Fruit fly (Drosophila melanogaster) whole organism, embryonic: Measurements from ENCODE around the gene CG10984.
A peak's percentile ranks its signal among the peaks of the same experiment; 100 is the strongest.

ENCODE experiments used
- Adf1 ChIP-seq: fragments of 200-800 bp; sonication (Bioruptor generic); IDR thresholded peaks from 2 replicates; pipeline ENCODE4 v1.3.6; 2022; ENCODE audit warnings: missing biosample characterization, missing genetic modification characterization
- Atf6 ChIP-seq: fragments of 200-800 bp; sonication (Bioruptor generic); IDR thresholded peaks from 2 replicates; pipeline ENCODE4 v1.3.6; 2022; ENCODE audit warnings: missing biosample characterization, missing genetic modification characterization
- BEAF-32 ChIP-seq: fragments of 200-800 bp; sonication (Bioruptor generic); optimal IDR thresholded peaks from 3 replicates; lab custom pipeline; 2017; ENCODE audit warnings: missing biosample characterization, missing genetic modification characterization, mild to moderate bottlenecking, moderate library complexity, missing genetic modification reagents
- Bgb ChIP-seq: fragments of 200-800 bp; sonication (Bioruptor generic); IDR thresholded peaks from 2 replicates; pipeline ENCODE4 v1.3.6; 2022; ENCODE audit warnings: missing biosample characterization, missing genetic modification characterization; ENCODE audit not compliant: partially characterized antibody
- CG12391 ChIP-seq: fragments of 200-800 bp; sonication (Bioruptor generic); optimal IDR thresholded peaks from 3 replicates; lab custom pipeline; 2018; ENCODE audit warnings: missing biosample characterization, mild to moderate bottlenecking, missing genetic modification characterization, moderate library complexity
- CG13287 ChIP-seq: fragments of 200-800 bp; sonication (Bioruptor generic); IDR thresholded peaks from 2 replicates; pipeline ENCODE4 v1.3.6; 2022; ENCODE audit warnings: missing biosample characterization, missing genetic modification characterization; ENCODE audit not compliant: partially characterized antibody
- CG15601 ChIP-seq: fragments of 200-800 bp; sonication (Bioruptor generic); optimal IDR thresholded peaks from 3 replicates; lab custom pipeline; 2019; ENCODE audit warnings: missing biosample characterization, mild to moderate bottlenecking, missing genetic modification characterization, moderate library complexity
- CG15696 ChIP-seq: fragments of 200-800 bp; sonication (Bioruptor generic); optimal IDR thresholded peaks from 2 replicates; lab custom pipeline; 2019; ENCODE audit warnings: missing biosample characterization, mild to moderate bottlenecking, missing genetic modification characterization, moderate library complexity
- CG1602 ChIP-seq: fragments of 200-800 bp; sonication (Bioruptor generic); optimal IDR thresholded peaks from 3 replicates; lab custom pipeline; 2016; ENCODE audit warnings: missing biosample characterization, missing genetic modification characterization
- CG1603 ChIP-seq: fragments of 200-800 bp; sonication (Bioruptor generic); optimal IDR thresholded peaks from 2 replicates; lab custom pipeline; 2019; ENCODE audit warnings: missing biosample characterization, mild to moderate bottlenecking, missing genetic modification characterization, moderate library complexity
- CG17829 ChIP-seq: fragments of 200-800 bp; optimal IDR thresholded peaks from 2 replicates; lab custom pipeline; 2019; ENCODE audit warnings: missing biosample characterization, mild to moderate bottlenecking, missing genetic modification characterization, moderate library complexity
- CG18262 ChIP-seq: fragments of 200-800 bp; optimal IDR thresholded peaks from 3 replicates; lab custom pipeline; 2019; ENCODE audit warnings: missing biosample characterization, mild to moderate bottlenecking, missing genetic modification characterization, moderate library complexity
- CG2120 ChIP-seq: fragments of 200-800 bp; sonication (Bioruptor generic); optimal IDR thresholded peaks from 3 replicates; lab custom pipeline; 2016; ENCODE audit warnings: missing biosample characterization, missing genetic modification characterization
- CG2712 ChIP-seq: fragments of 200-800 bp; optimal IDR thresholded peaks from 3 replicates; lab custom pipeline; 2019; ENCODE audit warnings: missing biosample characterization, mild to moderate bottlenecking, missing genetic modification characterization, moderate library complexity
- CG33557 ChIP-seq: fragments of 200-800 bp; sonication (Bioruptor generic); optimal IDR thresholded peaks from 2 replicates; lab custom pipeline; 2019; ENCODE audit warnings: missing biosample characterization, mild to moderate bottlenecking, missing genetic modification characterization, moderate library complexity
- CG34224 ChIP-seq: fragments of 200-800 bp; sonication (Bioruptor generic); IDR thresholded peaks from 3 replicates; pipeline ENCODE4 v1.3.6; 2022; ENCODE audit warnings: missing biosample characterization, missing genetic modification characterization; ENCODE audit not compliant: partially characterized antibody
- CG3995 ChIP-seq: fragments of 200-800 bp; sonication (Bioruptor generic); optimal IDR thresholded peaks from 3 replicates; lab custom pipeline; 2016; ENCODE audit warnings: missing biosample characterization, missing genetic modification characterization
- CG4617 ChIP-seq: fragments of 200-800 bp; sonication (Bioruptor generic); optimal IDR thresholded peaks from 3 replicates; lab custom pipeline; 2016; ENCODE audit warnings: missing biosample characterization, missing genetic modification characterization, borderline replicate concordance
- CG6791 ChIP-seq: fragments of 200-800 bp; sonication (Bioruptor generic); IDR thresholded peaks from 3 replicates; pipeline ENCODE4 v1.3.6; 2022; ENCODE audit warnings: missing biosample characterization, missing genetic modification characterization; ENCODE audit not compliant: partially characterized antibody
- CG9797 ChIP-seq: fragments of 200-800 bp; sonication (Bioruptor generic); optimal IDR thresholded peaks from 3 replicates; lab custom pipeline; 2018; ENCODE audit warnings: missing biosample characterization, mild to moderate bottlenecking, missing genetic modification characterization
- CG9817 ChIP-seq: fragments of 200-800 bp; sonication (Bioruptor generic); optimal IDR thresholded peaks from 2 replicates; lab custom pipeline; 2018; ENCODE audit warnings: missing biosample characterization, mild to moderate bottlenecking, missing genetic modification characterization, moderate library complexity
- D19A ChIP-seq: fragments of 200-800 bp; optimal IDR thresholded peaks from 3 replicates; lab custom pipeline; 2019; ENCODE audit warnings: missing biosample characterization, mild to moderate bottlenecking, missing genetic modification characterization, moderate library complexity
- Dfd ChIP-seq, 2 experiments: fragments of >200 bp; optimal IDR thresholded peaks; 2 replicates each; lab custom pipeline; 2017; ENCODE audit warnings: missing biosample characterization in 2 of 2, missing genetic modification characterization in 2 of 2
- Dll ChIP-seq: fragments of 200-800 bp; sonication (Bioruptor generic); IDR thresholded peaks from 4 replicates; pipeline ENCODE4 v1.3.6; 2022; ENCODE audit warnings: missing biosample characterization, missing genetic modification characterization; ENCODE audit not compliant: partially characterized antibody
- Doc3 ChIP-seq: fragments of 200-800 bp; sonication (Bioruptor generic); IDR thresholded peaks from 3 replicates; pipeline ENCODE4 v1.3.6; 2022; ENCODE audit warnings: missing biosample characterization, missing genetic modification characterization; ENCODE audit not compliant: partially characterized antibody
- E2f2 ChIP-seq: fragments of 200-800 bp; sonication (Bioruptor generic); IDR thresholded peaks from 2 replicates; pipeline ENCODE4 v1.3.6; 2022; ENCODE audit warnings: missing biosample characterization, missing genetic modification characterization
- Ets65A ChIP-seq: fragments of 200-800 bp; sonication (Bioruptor generic); peaks from one replicate; lab custom pipeline; 2016; ENCODE audit warnings: missing biosample characterization, missing genetic modification characterization
- Ets97D ChIP-seq: fragments of 200-800 bp; sonication (Bioruptor generic); optimal IDR thresholded peaks from 3 replicates; lab custom pipeline; 2016; ENCODE audit warnings: missing biosample characterization, missing genetic modification characterization
- HLH4C ChIP-seq: fragments of 200-800 bp; sonication (Bioruptor generic); IDR thresholded peaks from 3 replicates; pipeline ENCODE4 v1.3.6; 2022; ENCODE audit warnings: missing biosample characterization, missing genetic modification characterization; ENCODE audit not compliant: partially characterized antibody
- HmgZ ChIP-seq: fragments of 200-800 bp; sonication (Bioruptor generic); optimal IDR thresholded peaks from 2 replicates; lab custom pipeline; 2018; ENCODE audit warnings: missing biosample characterization, mild to moderate bottlenecking, missing genetic modification characterization
- MTF-1 ChIP-seq: fragments of 200-800 bp; sonication (Bioruptor generic); optimal IDR thresholded peaks from 2 replicates; lab custom pipeline; 2018; ENCODE audit warnings: missing biosample characterization, mild to moderate bottlenecking, missing genetic modification characterization, borderline replicate concordance
- Max ChIP-seq: fragments of 200-800 bp; sonication (Bioruptor generic); optimal IDR thresholded peaks from 2 replicates; lab custom pipeline; 2016; ENCODE audit warnings: missing biosample characterization, mild to moderate bottlenecking, missing genetic modification characterization
- Sin3A ChIP-seq: fragments of >200 bp; optimal IDR thresholded peaks from 2 replicates; lab custom pipeline; 2018
- Stat92E ChIP-seq, 3 experiments: fragments of >200 bp in 2 of 3; fragments of 200-800 bp in 1 of 3; sonication (Bioruptor generic) in 1 of 3; optimal IDR thresholded peaks; 2 replicates each; lab custom pipeline; 2017 to 2019; ENCODE audit warnings: missing biosample characterization in 3 of 3, missing genetic modification characterization in 3 of 3, mild to moderate bottlenecking in 1 of 3, moderate library complexity in 1 of 3
- ap ChIP-seq: fragments of 200-800 bp; sonication (Bioruptor generic); IDR thresholded peaks from 2 replicates; pipeline ENCODE4 v1.3.6; 2022; ENCODE audit warnings: missing biosample characterization, missing genetic modification characterization
- corto ChIP-seq: fragments of 200-800 bp; sonication (Bioruptor generic); optimal IDR thresholded peaks from 2 replicates; lab custom pipeline; 2016; ENCODE audit warnings: missing biosample characterization, mild to moderate bottlenecking, missing genetic modification characterization, moderate library complexity
- danr ChIP-seq: fragments of 200-800 bp; sonication (Bioruptor generic); IDR thresholded peaks from 2 replicates; pipeline ENCODE4 v1.3.6; 2022; ENCODE audit warnings: missing biosample characterization, missing genetic modification characterization
- hbn ChIP-seq: fragments of 200-800 bp; sonication (Bioruptor generic); IDR thresholded peaks from 2 replicates; pipeline ENCODE4 v1.3.6; 2022; ENCODE audit warnings: missing biosample characterization, missing genetic modification characterization; ENCODE audit not compliant: partially characterized antibody
- knrl ChIP-seq: fragments of 200-800 bp; sonication (Bioruptor generic); IDR thresholded peaks from 3 replicates; pipeline ENCODE4 v1.3.6; 2022; ENCODE audit warnings: missing biosample characterization, missing genetic modification characterization; ENCODE audit not compliant: partially characterized antibody
- mld ChIP-seq: fragments of 200-800 bp; sonication (Bioruptor generic); IDR thresholded peaks from 3 replicates; pipeline ENCODE4 v1.3.6; 2022; ENCODE audit warnings: missing biosample characterization, missing genetic modification characterization; ENCODE audit not compliant: partially characterized antibody
- nmo ChIP-seq: fragments of 200-800 bp; sonication (Bioruptor generic); optimal IDR thresholded peaks from 2 replicates; lab custom pipeline; 2018; ENCODE audit warnings: missing biosample characterization, mild to moderate bottlenecking, missing genetic modification characterization, moderate library complexity
- pfk ChIP-seq: fragments of 200-800 bp; sonication (Bioruptor generic); optimal IDR thresholded peaks from 2 replicates; lab custom pipeline; 2018; ENCODE audit warnings: missing biosample characterization, mild to moderate bottlenecking, missing genetic modification characterization, moderate library complexity
- pho ChIP-seq: fragments of 200-800 bp; sonication (Bioruptor generic); optimal IDR thresholded peaks from 2 replicates; lab custom pipeline; 2016; ENCODE audit warnings: missing biosample characterization, missing genetic modification characterization
- phol ChIP-seq: fragments of 200-800 bp; sonication (Bioruptor generic); optimal IDR thresholded peaks from 3 replicates; lab custom pipeline; 2018; ENCODE audit warnings: missing biosample characterization, mild to moderate bottlenecking, missing genetic modification characterization, moderate library complexity
- pzg ChIP-seq: fragments of 200-800 bp; sonication (Bioruptor generic); optimal IDR thresholded peaks from 3 replicates; lab custom pipeline; 2018; ENCODE audit warnings: missing biosample characterization, mild to moderate bottlenecking, missing genetic modification characterization, moderate library complexity
- sisA ChIP-seq: fragments of 200-800 bp; sonication (Bioruptor generic); IDR thresholded peaks from 2 replicates; pipeline ENCODE4 v1.3.6; 2022; ENCODE audit warnings: missing biosample characterization, missing genetic modification characterization
- sna ChIP-seq: fragments of 200-800 bp; sonication (Bioruptor generic); IDR thresholded peaks from 2 replicates; pipeline ENCODE4 v1.3.6; 2022; ENCODE audit warnings: missing biosample characterization, missing genetic modification characterization; ENCODE audit not compliant: partially characterized antibody
- sug ChIP-seq: fragments of 200-800 bp; optimal IDR thresholded peaks from 2 replicates; lab custom pipeline; 2019; ENCODE audit warnings: missing biosample characterization, mild to moderate bottlenecking, missing genetic modification characterization, moderate library complexity

The CG10984 gene

dm6 chr3L:12734550-12735012 is 15.3 kb upstream of the CG10984 start, which contains the start of the genes SmD1 and Ptp69D (continued):
- TF ChIP-seq HLH4C (GFP tag; lab: Robert Waterston, UW) (peak; percentile 81), Doc3 (GFP tag; lab: Robert Waterston, UW) (peak; percentile 73), Max (GFP tag; lab: Kevin White, UChicago) (peak; percentile 35), MTF-1 (no peak), sug (peak; percentile 29), CG3995 (GFP tag; lab: Kevin White, UChicago) (peak; percentile 26), CG15696 (tag; lab: Kevin White, UChicago) (peak; percentile 22), Atf6 (GFP tag; lab: Robert Waterston, UW) (no peak), corto (GFP tag; lab: Kevin White, UChicago) (no peak), Dfd (GFP tag; optimal IDR thresholded peaks at IDR 0.05; lab: Kevin White, UChicago) (no peak), CG6791 (peak; percentile 76; the same call in 2 of the 3 replicates), mld (GFP tag; lab: Robert Waterston, UW) (0 out of 3 replicates have a peak, but pooled peaks have one; percentile 40), BEAF-32 (peak; percentile 94), Ets65A (peak; percentile 32), D19A (tag; lab: Kevin White, UChicago) (peak; percentile 14), pzg (GFP tag; lab: Kevin White, UChicago) (peak; percentile 55), CG2712 (peak; percentile 58), ap (GFP tag; lab: Robert Waterston, UW) (no peak), CG9797 (GFP tag; lab: Kevin White, UChicago) (peak; percentile 32), phol (tag; lab: Kevin White, UChicago) (peak; percentile 60), CG12391 (tag; lab: Kevin White, UChicago) (peak; percentile 66), Ets97D (GFP tag; lab: Kevin White, UChicago) (peak; percentile 2), CG15601 (tag; lab: Kevin White, UChicago) (peak; percentile 3), CG34224 (peak; percentile 44; the same call in 2 of the 3 replicates), pho (no peak), sisA (no peak), hbn (GFP tag; lab: Robert Waterston, UW) (peak; percentile 59), CG2120 (GFP tag; lab: Kevin White, UChicago) (peak; percentile 15), CG13287 (GFP tag; lab: Robert Waterston, UW) (peak; percentile 78), CG18262 (tag; lab: Kevin White, UChicago) (no peak), CG33557 (GFP tag; lab: Kevin White, UChicago) (peak; percentile 13), Adf1 (no peak), CG4617 (GFP tag; lab: Kevin White, UChicago) (peak; percentile 22), danr (GFP tag; lab: Robert Waterston, UW) (no peak), pfk (peak; percentile 90), HmgZ (tag; lab: Kevin White, UChicago) (peak; percentile 0), Stat92E (GFP tag; optimal IDR thresholded peaks at IDR 0.05; lab: Kevin White, UChicago) (peak in 1 of 3 experiments; percentile 40), Bgb (GFP tag; lab: Robert Waterston, UW) (peak; percentile 68), Sin3A (lab: Kevin White, UChicago) (peak; percentile 86), CG9817 (tag; lab: Kevin White, UChicago) (no peak), knrl (GFP tag; lab: Robert Waterston, UW) (peak; percentile 93), nmo (GFP tag; lab: Kevin White, UChicago) (peak; percentile 68), CG1603 (tag; lab: Kevin White, UChicago) (peak; percentile 99), Dll (GFP tag; lab: Robert Waterston, UW) (peak; percentile 88), sna (GFP tag; lab: Robert Waterston, UW) (peak; percentile 81), E2f2 (GFP tag; lab: Robert Waterston, UW) (peak; percentile 12; the same call in 1 of the 2 replicates), CG17829 (peak; percentile 24), CG1602 (GFP tag; lab: Kevin White, UChicago) (no peak)
